Worm (Caenorhabditis elegans) whole organism, young adult: ENCODE data around the gene T08B1.1.
A peak's percentile ranks its signal among the peaks of the same experiment; 100 is the strongest.

Experiments
- B0261.1 ChIP-seq: sonication (generic microtip); optimal IDR thresholded peaks from 2 replicates; lab custom pipeline; 2016; ENCODE audit warnings: mild to moderate bottlenecking, missing genetic modification characterization, moderate library complexity, missing compliant biosample characterization
- C06A6.2 ChIP-seq: fragments of 200-800 bp; sonication (Bioruptor generic); conservative IDR thresholded peaks from 2 replicates; pipeline ENCODE4 v1.3.6; 2022; ENCODE audit warnings: missing genetic modification characterization, missing compliant biosample characterization
- F22D6.2 ChIP-seq: sonication (generic microtip); optimal IDR thresholded peaks from 2 replicates; lab custom pipeline; 2016; ENCODE audit warnings: mild to moderate bottlenecking, missing genetic modification characterization, missing compliant biosample characterization
- F23B12.7 ChIP-seq: sonication (generic microtip); optimal IDR thresholded peaks from 2 replicates; lab custom pipeline; 2017; ENCODE audit warnings: missing genetic modification characterization, mild to moderate bottlenecking, missing compliant biosample characterization, antibody characterized with exemption, moderate library complexity; ENCODE audit not compliant: insufficient read depth
- F37B4.10 ChIP-seq: fragments of 200-800 bp; sonication (Bioruptor generic); IDR thresholded peaks from 2 replicates; pipeline ENCODE4 v1.3.6; 2022; ENCODE audit warnings: missing genetic modification characterization, missing compliant biosample characterization
- F39B2.1 ChIP-seq: fragments of 200-800 bp; sonication (Bioruptor generic); IDR thresholded peaks from 2 replicates; pipeline ENCODE4 v1.3.6; 2022; ENCODE audit warnings: missing genetic modification reagents, missing genetic modification characterization, missing compliant biosample characterization
- F55B11.4 ChIP-seq: sonication (generic microtip); optimal IDR thresholded peaks from 2 replicates; lab custom pipeline; 2016; ENCODE audit warnings: missing compliant biosample characterization, missing genetic modification characterization, borderline replicate concordance; ENCODE audit not compliant: insufficient read depth
- K12H6.12 ChIP-seq: fragments of 200-800 bp; sonication (Bioruptor generic); optimal IDR thresholded peaks from 2 replicates; lab custom pipeline; 2018; ENCODE audit warnings: mild to moderate bottlenecking, missing genetic modification characterization, missing compliant biosample characterization
- T07F8.4 ChIP-seq: sonication (generic microtip); optimal IDR thresholded peaks from 2 replicates; lab custom pipeline; 2016; ENCODE audit warnings: mild to moderate bottlenecking, missing genetic modification characterization, moderate library complexity, missing compliant biosample characterization
- Y53F4B.3 ChIP-seq: fragments of 200-800 bp; sonication (Bioruptor generic); IDR thresholded peaks from 2 replicates; pipeline ENCODE4 v1.3.6; 2022; ENCODE audit warnings: missing genetic modification reagents, missing genetic modification characterization, missing compliant biosample characterization
- Y67H2A.10 ChIP-seq: fragments of 200-800 bp; sonication (Bioruptor generic); conservative IDR thresholded peaks from 2 replicates; pipeline ENCODE4 v1.3.6; 2022; ENCODE audit warnings: missing genetic modification reagents, missing genetic modification characterization, missing compliant biosample characterization
- ZK185.1 ChIP-seq: sonication (generic microtip); optimal IDR thresholded peaks from 2 replicates; lab custom pipeline; 2016; ENCODE audit warnings: mild to moderate bottlenecking, missing genetic modification characterization, missing compliant biosample characterization; ENCODE audit not compliant: poor library complexity, severe bottlenecking
- attf-5 ChIP-seq: fragments of 200-800 bp; sonication (Bioruptor generic); optimal IDR thresholded peaks from 2 replicates; lab custom pipeline; 2018; ENCODE audit warnings: mild to moderate bottlenecking, missing genetic modification characterization, missing compliant biosample characterization
- bed-1 ChIP-seq: fragments of 200-800 bp; sonication (Bioruptor generic); IDR thresholded peaks from 2 replicates; pipeline ENCODE4 v1.3.6; 2022; ENCODE audit warnings: missing genetic modification reagents, missing genetic modification characterization, missing compliant biosample characterization
- cebp-1 ChIP-seq, 2 experiments: fragments of 200-800 bp in 1 of 2; sonication (Bioruptor generic) in 1 of 2; sonication (generic microtip) in 1 of 2; IDR thresholded peaks in 1 of 2; optimal IDR thresholded peaks in 1 of 2; 2 replicates each; pipeline versions ENCODE4 v1.3.6 to Lab custom; 2017 to 2022; ENCODE audit warnings: missing compliant biosample characterization in 2 of 2, missing genetic modification characterization in 2 of 2, mild to moderate bottlenecking in 1 of 2, missing genetic modification reagents in 1 of 2, moderate library complexity in 1 of 2
- ceh-27 ChIP-seq: fragments of 200-800 bp; sonication (Bioruptor generic); optimal IDR thresholded peaks from 2 replicates; lab custom pipeline; 2018; ENCODE audit warnings: mild to moderate bottlenecking, missing genetic modification characterization, moderate library complexity, missing compliant biosample characterization
- ceh-58 ChIP-seq: fragments of 200-800 bp; sonication (Bioruptor generic); IDR thresholded peaks from 2 replicates; pipeline ENCODE4 v1.3.6; 2022; ENCODE audit warnings: missing genetic modification characterization, missing compliant biosample characterization
- ceh-79 ChIP-seq: sonication (generic microtip); optimal IDR thresholded peaks from 2 replicates; lab custom pipeline; 2017; ENCODE audit warnings: mild to moderate bottlenecking, missing genetic modification characterization, missing compliant biosample characterization
- chd-7 ChIP-seq: sonication (generic microtip); optimal IDR thresholded peaks from 2 replicates; lab custom pipeline; 2016; ENCODE audit warnings: mild to moderate bottlenecking, missing genetic modification characterization, moderate library complexity, missing compliant biosample characterization
- dox-1 ChIP-seq: fragments of 200-800 bp; sonication (Bioruptor generic); IDR thresholded peaks from 2 replicates; pipeline ENCODE4 v1.3.6; 2022; ENCODE audit warnings: missing genetic modification reagents, missing genetic modification characterization, missing compliant biosample characterization
- dpl-1 ChIP-seq: fragments of 150-350 bp; optimal IDR thresholded peaks from 2 replicates; lab custom pipeline; 2014; ENCODE audit warnings: missing biosample characterization, missing genetic modification reagents, missing genetic modification characterization
- egrh-3 ChIP-seq: fragments of 200-800 bp; sonication (Bioruptor generic); IDR thresholded peaks from 2 replicates; pipeline ENCODE4 v1.3.6; 2022; ENCODE audit warnings: missing genetic modification reagents, missing genetic modification characterization, missing compliant biosample characterization
- ets-4 ChIP-seq: fragments of 200-800 bp; sonication (Bioruptor generic); optimal IDR thresholded peaks from 2 replicates; lab custom pipeline; 2018; ENCODE audit warnings: mild to moderate bottlenecking, missing genetic modification characterization, missing compliant biosample characterization
- hmg-1.2 ChIP-seq: fragments of 200-800 bp; sonication (Bioruptor generic); IDR thresholded peaks from 2 replicates; pipeline ENCODE4 v1.3.6; 2022; ENCODE audit warnings: missing genetic modification reagents, missing genetic modification characterization, missing compliant biosample characterization
- lin-40 ChIP-seq: sonication (generic microtip); optimal IDR thresholded peaks from 2 replicates; lab custom pipeline; 2016; ENCODE audit warnings: missing genetic modification characterization, mild to moderate bottlenecking, missing compliant biosample characterization, missing genotype, missing genetic modification reagents
- lin-54 ChIP-seq: fragments of 200-800 bp; sonication (Bioruptor generic); optimal IDR thresholded peaks from 2 replicates; lab custom pipeline; 2018; ENCODE audit warnings: mild to moderate bottlenecking, missing genetic modification characterization, missing compliant biosample characterization
- mel-28 ChIP-seq: sonication (generic microtip); optimal IDR thresholded peaks from 2 replicates; lab custom pipeline; 2016; ENCODE audit warnings: borderline replicate concordance, mild to moderate bottlenecking, missing genetic modification characterization, missing compliant biosample characterization
- mes-4 ChIP-seq: sonication (generic microtip); optimal IDR thresholded peaks from 2 replicates; lab custom pipeline; 2016; ENCODE audit warnings: missing genotype, missing genetic modification characterization, missing compliant biosample characterization
- nfya-2 ChIP-seq: fragments of 200-800 bp; sonication (Bioruptor generic); IDR thresholded peaks from 2 replicates; pipeline ENCODE4 v1.3.6; 2022; ENCODE audit warnings: missing genetic modification reagents, missing genetic modification characterization, missing compliant biosample characterization
- nfyb-1 ChIP-seq: fragments of 200-800 bp; sonication (Bioruptor generic); IDR thresholded peaks from 2 replicates; pipeline ENCODE4 v1.3.6; 2022; ENCODE audit warnings: missing genetic modification reagents, missing genetic modification characterization, missing compliant biosample characterization
- nhr-179 ChIP-seq: sonication (generic microtip); optimal IDR thresholded peaks from 2 replicates; lab custom pipeline; 2016; ENCODE audit warnings: mild to moderate bottlenecking, missing genetic modification characterization, missing compliant biosample characterization
- nhr-90 ChIP-seq: sonication (generic microtip); optimal IDR thresholded peaks from 2 replicates; lab custom pipeline; 2016; ENCODE audit warnings: missing genotype, mild to moderate bottlenecking, missing genetic modification characterization, missing compliant biosample characterization
- rcor-1 ChIP-seq: fragments of 200-800 bp; sonication (Bioruptor generic); IDR thresholded peaks from 2 replicates; pipeline ENCODE4 v1.3.6; 2022; ENCODE audit warnings: missing genetic modification reagents, missing genetic modification characterization, missing compliant biosample characterization
- sdz-38 ChIP-seq: sonication (generic microtip); optimal IDR thresholded peaks from 2 replicates; lab custom pipeline; 2016; ENCODE audit warnings: missing genotype, missing genetic modification characterization, missing compliant biosample characterization
- snpc-1.1 ChIP-seq: sonication (generic microtip); optimal IDR thresholded peaks from 2 replicates; lab custom pipeline; 2017; ENCODE audit warnings: missing genetic modification characterization, mild to moderate bottlenecking, missing compliant biosample characterization, antibody characterized with exemption, moderate library complexity, missing genotype, missing genetic modification reagents; ENCODE audit not compliant: insufficient read depth
- tbx-9 ChIP-seq: sonication (generic microtip); optimal IDR thresholded peaks from 2 replicates; lab custom pipeline; 2016; ENCODE audit warnings: borderline replicate concordance, missing genetic modification characterization, inconsistent platforms, missing compliant biosample characterization
- xnd-1 ChIP-seq: sonication (generic microtip); optimal IDR thresholded peaks from 2 replicates; lab custom pipeline; 2016; ENCODE audit warnings: missing genotype, missing genetic modification reagents, missing genetic modification characterization, missing compliant biosample characterization
- zfh-2 ChIP-seq: fragments of 200-800 bp; sonication (Bioruptor generic); conservative IDR thresholded peaks from 2 replicates; pipeline ENCODE4 v1.3.6; 2022; ENCODE audit warnings: missing genetic modification reagents, missing genetic modification characterization, missing compliant biosample characterization
- zim-3 ChIP-seq: sonication (generic microtip); optimal IDR thresholded peaks from 2 replicates; lab custom pipeline; 2017; ENCODE audit warnings: mild to moderate bottlenecking, missing genetic modification characterization, moderate library complexity, missing compliant biosample characterization
- ztf-18 ChIP-seq: sonication (generic microtip); optimal IDR thresholded peaks from 2 replicates; lab custom pipeline; 2016; ENCODE audit warnings: missing genotype, mild to moderate bottlenecking, missing genetic modification characterization, missing compliant biosample characterization
- ztf-26 ChIP-seq: sonication (generic microtip); optimal IDR thresholded peaks from 2 replicates; lab custom pipeline; 2017; ENCODE audit warnings: missing genetic modification characterization, missing compliant biosample characterization
- ztf-6 ChIP-seq: fragments of 200-800 bp; sonication (Bioruptor generic); IDR thresholded peaks from 2 replicates; pipeline ENCODE4 v1.3.6; 2022; ENCODE audit warnings: missing genetic modification reagents, missing genetic modification characterization, missing compliant biosample characterization

T08B1.1 gene

ce11 chrV:1961453-1961852 is 25.4 kb downstream of the T08B1.1 start, which contains the start of gene Y40B10B.1:
Gene Y40B10B.1, minus strand, starts transcription at chrV:1961553.
- TF ChIP-seq lin-54 (GFP tag; lab: Kevin White, UChicago) (no peak), ceh-58 (no peak), Y67H2A.10 (GFP tag; lab: Robert Waterston, UW) (no peak), mel-28 (tag; lab: Kevin White, UChicago) (no peak), rcor-1 (GFP tag; lab: Robert Waterston, UW) (no peak), nhr-90 (no peak), C06A6.2 (GFP tag; lab: Robert Waterston, UW) (no peak), attf-5 (GFP tag; lab: Kevin White, UChicago) (no peak), tbx-9 (tag; lab: Kevin White, UChicago) (no peak), zim-3 (tag; lab: Kevin White, UChicago) (no peak), ceh-79 (tag; lab: Kevin White, UChicago) (no peak), lin-40 (tag; lab: Kevin White, UChicago) (no peak), T07F8.4 (no peak), B0261.1 (tag; lab: Kevin White, UChicago) (no peak), xnd-1 (tag; lab: Kevin White, UChicago) (no peak)
- TF ChIP-seq, all 124 proteins: peak for 0

DNA sequence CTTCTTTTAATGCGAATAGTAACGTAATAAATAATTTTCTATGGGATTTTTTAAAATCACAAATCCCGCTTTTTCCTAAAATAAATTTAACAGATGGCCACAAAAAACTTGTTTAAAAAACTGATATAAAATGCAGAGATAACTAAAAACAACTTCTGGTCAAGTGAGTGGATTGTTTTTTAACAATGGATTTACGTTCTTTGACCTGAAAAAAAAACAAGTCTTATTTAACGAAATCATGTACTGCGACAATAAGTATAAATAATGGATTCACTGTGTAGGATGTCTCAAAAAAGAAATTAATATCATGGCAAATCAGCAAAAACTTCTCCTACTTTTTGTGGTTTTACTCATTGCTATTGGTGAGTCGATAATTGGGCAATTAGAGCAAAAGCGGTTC is 29.7 kb downstream of the T08B1.1 start, which contains the start of gene fipr-25:
fipr-25 (plus strand) TSS at position 301 of the 400 bp plus-strand sequence.
- TF ChIP-seq zfh-2 (no peak), ztf-26 (tag; lab: Kevin White, UChicago) (no peak), nfya-2 (GFP tag; lab: Robert Waterston, UW) (no peak), sdz-38 (tag; lab: Kevin White, UChicago) (no peak), attf-5 (GFP tag; lab: Kevin White, UChicago) (no peak), nfyb-1 (GFP tag; lab: Robert Waterston, UW) (no peak), F39B2.1 (GFP tag; lab: Robert Waterston, UW) (no peak), ceh-58 (no peak)

ce11 chrV:1955246-1955645 is 31.6 kb downstream of the T08B1.1 start:
- no peak for TF ChIP-seq ZK185.1 (tag; lab: Kevin White, UChicago)
- no peak for TF ChIP-seq nhr-90
- TF ChIP-seq zfh-2, result no peak
- no peak for TF ChIP-seq snpc-1.1 (tag; lab: Kevin White, UChicago)
- no peak for TF ChIP-seq ceh-58
- no peak for TF ChIP-seq ztf-18 (tag; lab: Kevin White, UChicago)

DNA sequence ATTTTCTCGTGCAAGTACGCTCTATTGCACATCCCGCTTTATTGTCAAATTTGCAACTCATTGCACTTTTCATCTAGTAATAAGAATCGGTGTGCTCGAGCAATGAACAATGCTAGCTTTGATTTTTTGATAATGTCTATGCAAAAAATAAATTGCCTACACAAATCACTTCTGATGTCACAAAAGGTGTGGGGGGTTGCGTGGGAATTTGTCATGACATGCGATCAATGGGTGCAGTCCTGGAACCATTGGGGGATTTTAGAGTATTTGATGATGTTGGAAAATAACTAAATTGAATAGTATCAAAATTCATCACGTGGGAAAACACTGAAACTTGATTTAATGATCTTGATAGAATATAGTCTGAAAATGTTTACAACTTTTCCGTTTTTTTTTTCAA is 41.0 kb downstream of the T08B1.1 start:
- no peak for TF ChIP-seq Y53F4B.3 (GFP tag; lab: Robert Waterston, UW)
- TF ChIP-seq mes-4 (tag; lab: Kevin White, UChicago), result no peak
- no peak for TF ChIP-seq dox-1 (GFP tag; lab: Robert Waterston, UW)
- TF ChIP-seq F55B11.4 (tag; lab: Kevin White, UChicago), result no peak
- TF ChIP-seq ztf-6, result no peak
- no peak for TF ChIP-seq F22D6.2 (tag; lab: Kevin White, UChicago)
- TF ChIP-seq bed-1 (GFP tag; lab: Robert Waterston, UW), result no peak

ce11 chrV:1943465-1943864 is 43.4 kb downstream of the T08B1.1 start:
- TF ChIP-seq egrh-3 (GFP tag; lab: Robert Waterston, UW) (0 out of 2 replicates have a peak, but pooled peaks have one; percentile 15), cebp-1 (GFP tag; IDR thresholded peaks at IDR 0.05; lab: Robert Waterston, UW) (no peak), cebp-1 (tag; optimal IDR thresholded peaks at IDR 0.05; lab: Kevin White, UChicago) (peak; percentile 47), hmg-1.2 (GFP tag; lab: Robert Waterston, UW) (0 out of 2 replicates have a peak, but pooled peaks have one; percentile 7), mel-28 (tag; lab: Kevin White, UChicago) (no peak), ets-4 (no peak), ceh-27 (GFP tag; lab: Kevin White, UChicago) (peak; percentile 12), chd-7 (no peak), F37B4.10 (GFP tag; lab: Robert Waterston, UW) (no peak), K12H6.12 (peak; percentile 61), lin-40 (tag; lab: Kevin White, UChicago) (peak; percentile 17), F23B12.7 (tag; lab: Kevin White, UChicago) (no peak), nhr-179 (tag; lab: Kevin White, UChicago) (no peak), dpl-1 (GFP tag; lab: Kevin White, UChicago) (no peak)
